Fruit fly (Drosophila melanogaster) whole organism, larva: ENCODE results near the gene Exn.

Source experiments
- noc ChIP-seq: fragments of 200-800 bp; sonication (Bioruptor generic); optimal IDR thresholded peaks from 3 replicates; lab custom pipeline; 2019; ENCODE audit warnings: missing biosample characterization, mild to moderate bottlenecking, missing genetic modification characterization, moderate library complexity

The Exn gene

DNA sequence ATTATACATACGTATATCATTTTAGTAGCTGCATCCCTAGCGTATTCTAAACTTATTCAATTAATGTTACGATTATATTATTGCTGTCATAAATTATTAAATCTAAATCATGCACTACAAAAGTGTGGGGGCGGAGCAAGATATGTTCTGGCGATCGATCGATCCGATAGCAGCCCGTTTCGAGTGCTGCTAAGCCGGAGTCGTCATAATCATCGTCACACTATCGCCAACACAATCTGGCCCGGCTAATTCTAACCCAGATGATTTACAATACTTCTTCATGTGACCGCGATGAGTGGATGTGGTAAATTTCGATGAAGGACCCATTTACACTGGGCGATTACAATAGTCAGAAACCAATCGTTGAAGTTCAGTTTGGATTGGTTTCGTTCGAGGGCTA lies 25.0 kb downstream of the Exn start:
- TF ChIP-seq noc (tag; lab: Kevin White, UChicago), result peak; percentile 1

DNA sequence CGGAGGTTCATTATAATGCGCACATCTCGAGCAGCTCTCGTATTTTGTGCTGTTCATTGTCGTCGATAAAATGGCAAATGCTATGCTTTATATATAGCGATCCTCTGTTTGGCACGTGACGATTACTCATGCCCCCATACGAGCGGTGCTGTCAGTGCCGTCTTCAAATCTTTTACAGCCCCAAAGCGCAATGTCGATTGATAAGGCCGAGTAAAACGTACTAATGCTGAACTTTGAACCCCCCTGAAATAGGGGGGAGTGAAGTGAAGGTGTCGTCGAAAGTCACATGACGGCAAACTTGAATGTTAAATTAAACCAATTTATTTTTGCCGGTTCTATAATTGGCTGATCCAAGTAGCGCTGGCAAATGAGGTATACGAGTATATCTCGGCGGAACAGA lies 30.5 kb downstream of the Exn start:
- no peak for TF ChIP-seq noc (tag; lab: Kevin White, UChicago)

DNA sequence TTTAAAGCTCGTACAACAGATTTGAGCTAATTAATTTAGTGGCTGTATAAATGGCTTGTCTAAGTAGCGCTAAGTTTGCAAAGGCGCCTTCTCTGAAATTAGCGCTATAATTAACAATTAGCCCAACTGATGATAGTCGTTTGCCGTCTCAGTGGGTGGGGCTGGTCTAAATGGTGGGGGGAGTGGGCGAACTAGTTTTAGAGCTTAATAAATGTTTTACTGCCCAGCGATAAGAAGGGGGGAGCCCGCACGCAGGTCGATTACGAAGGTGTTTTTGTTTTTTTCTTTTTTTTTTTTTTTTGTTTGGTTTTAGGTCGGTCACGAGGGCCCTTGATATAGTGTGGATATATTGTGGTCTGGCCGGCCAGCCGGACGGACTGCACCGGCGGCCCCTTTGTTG lies 31.2 kb downstream of the Exn start:
- no peak for TF ChIP-seq noc (tag; lab: Kevin White, UChicago)

DNA sequence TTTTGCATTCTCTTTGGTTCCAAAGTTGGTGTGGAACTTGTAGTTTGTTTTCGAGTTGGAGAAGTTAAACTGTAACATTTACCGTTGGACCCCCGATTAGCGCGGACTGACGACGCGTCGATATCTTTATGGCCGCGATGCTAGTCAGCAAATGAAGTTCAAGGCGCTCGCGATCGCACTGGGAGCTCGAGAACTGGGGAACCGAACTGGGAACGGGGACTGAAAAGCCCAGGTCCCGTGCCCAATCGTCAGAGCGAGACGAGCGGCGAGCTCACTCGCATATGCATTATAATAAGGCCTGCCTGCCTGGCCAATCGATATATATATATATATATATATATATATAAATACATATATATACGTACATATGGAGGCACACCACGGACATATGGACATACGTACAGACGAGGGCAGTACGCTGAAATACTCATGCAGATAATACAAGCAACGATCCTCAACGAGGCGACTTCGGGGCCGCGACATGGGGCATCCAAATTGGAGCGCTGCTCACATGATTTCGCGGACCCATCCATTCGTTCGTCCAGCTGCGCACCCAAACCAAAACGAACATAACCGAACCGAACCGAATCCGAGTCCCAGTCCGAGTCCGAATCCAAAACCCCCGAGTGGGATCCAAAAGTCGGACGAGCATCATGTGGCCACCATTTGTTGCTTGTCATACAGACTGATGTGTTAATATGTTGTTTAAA lies 32.5 kb downstream of the Exn start:
- no peak for TF ChIP-seq noc (tag; lab: Kevin White, UChicago)

DNA sequence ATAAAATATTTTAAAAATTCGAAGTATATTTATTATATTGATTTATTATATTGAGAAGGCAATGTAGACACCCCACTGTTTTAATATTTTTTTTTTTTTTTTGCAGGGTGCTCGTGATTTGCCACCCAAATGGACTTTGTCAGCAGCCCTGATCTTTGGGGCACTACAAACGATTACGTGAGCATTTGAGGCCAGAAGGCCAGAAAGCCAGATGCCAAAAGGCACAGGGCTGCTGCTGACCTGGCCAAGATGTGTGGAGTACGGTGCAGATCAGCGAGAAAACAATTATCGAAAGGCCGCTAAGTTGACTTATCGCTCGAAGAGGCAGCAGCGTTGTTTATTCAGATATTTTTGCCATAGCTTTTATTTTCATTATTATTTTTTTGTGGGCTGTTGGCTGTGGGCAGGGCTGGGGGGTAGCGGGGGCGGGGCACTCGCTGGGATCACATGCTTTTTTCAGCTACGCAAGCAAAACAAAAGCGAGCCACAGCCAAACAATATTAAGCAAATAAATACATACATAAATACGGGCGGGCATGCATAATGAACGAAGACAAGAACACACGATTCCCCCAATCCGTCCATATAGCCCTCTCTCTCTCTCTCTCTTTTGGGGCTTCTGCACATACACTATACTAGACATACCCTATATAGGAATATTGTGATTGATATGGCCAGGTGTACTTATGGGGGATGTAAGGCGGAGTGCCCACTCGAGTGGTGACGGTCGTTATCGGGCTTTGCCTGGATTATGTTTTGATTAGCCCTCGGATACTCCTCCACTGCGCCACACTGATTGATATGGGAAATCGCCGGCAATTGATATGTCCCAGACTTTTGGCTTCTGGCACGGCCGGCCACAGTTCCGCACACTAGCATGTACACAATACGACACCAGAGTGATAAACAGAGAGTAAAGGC lies 33.7 kb downstream of the Exn start:
- TF ChIP-seq noc (tag; lab: Kevin White, UChicago), result peak; percentile 22

DNA sequence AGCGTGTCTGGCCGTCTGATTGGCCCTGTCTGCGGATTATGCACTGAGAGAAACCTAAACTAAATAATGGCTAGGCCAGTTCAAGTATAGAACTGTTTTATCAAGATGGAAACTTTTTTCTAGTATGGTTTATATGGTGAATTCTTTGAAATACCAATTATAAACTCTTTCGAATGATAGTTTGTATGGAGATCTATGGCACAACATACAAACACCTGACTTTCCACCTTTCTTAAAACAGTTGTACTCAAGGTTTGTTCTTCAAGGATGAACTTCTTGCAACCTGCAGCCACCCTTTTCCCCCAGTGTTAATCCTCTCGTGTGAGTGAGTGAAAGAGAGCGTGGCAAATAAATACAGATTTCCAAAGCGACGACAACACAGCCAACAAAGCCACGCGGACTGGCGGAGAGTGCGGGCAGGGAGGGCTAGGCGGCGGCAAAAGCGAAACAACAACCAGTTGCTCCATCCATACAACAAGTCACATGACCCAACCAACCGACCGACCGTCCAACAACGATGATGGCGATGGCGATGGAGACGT lies 34.5 kb downstream of the Exn start:
- peak; percentile 75 for TF ChIP-seq noc (tag; lab: Kevin White, UChicago)

DNA sequence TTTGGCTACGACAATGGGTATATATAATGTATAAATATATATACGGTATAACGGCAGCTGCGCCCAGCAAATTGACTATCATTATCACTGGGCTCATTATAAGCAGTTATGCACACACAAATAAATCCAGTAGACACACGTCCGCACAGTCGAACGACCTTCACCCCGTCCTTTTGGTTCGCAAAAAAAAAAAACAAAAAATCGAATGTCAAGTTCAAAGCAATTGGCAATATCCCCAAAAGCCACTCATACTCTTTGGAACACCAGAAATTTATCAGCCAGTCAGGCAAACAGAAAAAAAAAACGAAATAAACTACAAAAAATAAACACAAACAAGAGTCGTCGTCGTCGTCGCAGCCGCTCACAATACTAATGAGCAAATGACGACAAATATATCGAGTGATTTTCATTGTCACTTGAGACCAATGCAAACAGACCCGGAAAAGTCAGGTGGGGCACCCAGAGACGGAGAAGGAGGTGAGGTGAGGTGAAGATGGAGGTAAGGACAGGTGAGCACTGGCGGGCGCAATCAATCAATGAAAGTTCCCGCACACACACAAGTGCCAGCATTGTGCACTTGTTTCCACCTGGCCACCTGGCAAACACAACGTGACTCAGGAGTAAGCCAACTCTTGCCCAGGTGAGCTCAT lies 35.1 kb downstream of the Exn start:
- no peak for TF ChIP-seq noc (tag; lab: Kevin White, UChicago)

DNA sequence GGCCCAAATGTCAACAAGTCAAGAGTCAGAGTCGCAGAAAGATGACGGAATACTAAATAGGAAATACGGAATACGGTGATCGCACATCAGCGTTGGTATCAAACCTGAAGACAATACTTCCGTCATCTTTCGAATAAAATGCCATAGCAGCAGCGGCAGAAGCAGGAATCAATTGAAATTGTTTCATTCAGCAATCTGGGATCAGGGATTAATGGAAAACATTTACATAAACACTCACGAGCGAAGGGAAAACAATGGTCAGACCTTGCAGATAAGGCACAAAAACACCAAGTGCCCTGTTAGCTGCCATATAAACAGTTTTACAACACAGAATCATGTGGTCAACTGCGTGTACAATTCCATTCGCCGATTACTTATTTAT lies 35.6 kb downstream of the Exn start:
- TF ChIP-seq noc (tag; lab: Kevin White, UChicago), result no peak

DNA sequence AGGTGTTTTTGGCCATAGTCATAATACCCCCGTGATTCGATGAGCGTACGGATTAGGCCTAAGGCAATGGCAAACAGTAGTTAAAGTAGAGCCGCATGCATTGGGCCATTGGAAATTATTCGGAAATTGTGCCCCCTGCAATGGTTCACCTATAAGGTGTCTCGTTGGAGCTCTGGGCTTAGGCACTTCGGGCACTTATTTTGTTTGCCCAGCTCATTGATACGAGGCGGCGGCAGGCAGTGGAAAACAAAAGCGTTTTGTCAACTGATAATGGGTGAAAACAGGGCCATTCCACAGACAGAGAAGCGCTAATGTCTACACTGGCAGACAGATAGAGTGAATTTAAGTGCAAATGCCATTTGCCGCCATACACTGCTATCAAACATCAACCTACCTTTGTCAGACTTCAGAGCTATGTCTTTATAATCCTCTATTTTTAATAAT lies 36.5 kb downstream of the Exn start:
- TF ChIP-seq noc (tag; lab: Kevin White, UChicago), result no peak

DNA sequence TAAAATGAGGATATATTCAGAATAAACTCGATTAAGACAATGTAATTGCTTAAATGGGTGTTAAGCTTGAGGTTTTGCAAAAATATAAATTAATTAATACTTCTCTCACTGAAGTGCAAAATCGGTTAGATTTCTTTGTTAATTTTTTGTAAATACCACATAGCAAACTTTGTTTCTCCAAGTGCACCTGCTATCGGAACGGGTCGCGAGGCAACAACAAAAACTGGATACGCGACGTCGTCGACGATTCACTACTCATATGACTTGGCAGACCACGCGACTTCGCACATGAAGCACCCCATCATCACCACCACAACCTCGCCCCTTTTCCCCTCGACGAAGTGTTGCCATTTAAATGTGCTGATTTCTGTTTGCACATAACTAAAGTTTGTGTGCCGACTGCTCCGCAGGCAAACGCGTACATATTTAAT lies 37.2 kb downstream of the Exn start:
- TF ChIP-seq noc (tag; lab: Kevin White, UChicago), result peak; percentile 67

DNA sequence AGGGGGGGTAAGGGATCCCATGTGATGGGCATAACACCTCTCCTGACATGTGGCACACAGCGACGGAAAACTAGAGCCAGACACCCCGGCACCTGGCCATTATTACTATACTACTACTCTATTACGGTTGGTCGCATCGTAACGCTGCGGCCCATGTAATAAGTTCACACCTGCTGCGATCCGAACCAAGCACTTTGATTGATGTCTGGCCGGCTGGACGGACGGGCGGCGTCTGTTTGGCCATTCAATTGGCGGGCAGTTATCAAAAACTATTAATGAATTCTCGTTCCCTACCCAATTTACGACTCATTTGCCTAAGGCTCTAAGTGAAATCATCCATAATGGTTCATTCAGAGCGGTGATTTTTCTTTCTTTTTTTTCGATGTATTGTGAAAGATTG lies 37.7 kb downstream of the Exn start:
- no peak for TF ChIP-seq noc (tag; lab: Kevin White, UChicago)

DNA sequence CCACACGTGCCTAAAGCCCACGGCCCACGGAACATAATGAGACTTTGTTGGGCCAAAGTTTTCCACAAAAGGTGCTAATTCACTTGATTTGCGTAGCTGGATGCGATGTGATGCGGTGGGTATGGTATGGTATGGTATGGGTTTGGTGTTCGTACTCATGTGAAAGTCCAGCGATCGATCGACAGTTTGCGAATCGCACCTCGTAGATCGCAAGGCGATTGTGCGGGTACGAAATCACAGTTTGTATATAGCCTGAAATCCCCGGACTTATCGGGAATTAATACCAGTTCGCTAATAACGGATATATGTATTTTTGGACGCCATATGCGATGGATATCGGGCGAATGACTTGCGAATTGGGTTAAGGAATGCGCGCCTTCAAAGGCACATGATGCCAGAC lies 38.1 kb downstream of the Exn start:
- TF ChIP-seq noc (tag; lab: Kevin White, UChicago), result no peak

DNA sequence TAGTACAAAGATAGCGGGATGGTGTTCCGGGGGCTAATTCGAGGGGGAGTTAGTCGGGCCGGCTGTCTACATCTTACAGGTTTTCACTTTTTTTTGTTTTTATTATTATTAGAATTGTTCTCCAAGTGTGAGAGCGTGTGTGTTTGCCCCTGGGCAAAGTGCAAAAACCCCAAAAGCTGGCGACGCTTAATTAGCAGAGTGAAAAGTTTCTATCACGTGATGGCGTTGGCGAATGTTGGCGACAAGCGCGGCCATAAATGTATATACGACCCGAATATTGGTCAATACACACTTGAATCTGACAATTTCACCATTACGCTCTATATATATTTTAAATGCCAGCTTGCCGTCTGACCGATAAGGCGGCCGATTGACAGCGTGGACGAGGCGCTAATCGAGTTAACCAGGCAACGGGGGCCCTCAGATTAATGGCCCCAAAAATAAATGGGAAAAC lies 39.1 kb downstream of the Exn start:
- peak; percentile 81 for TF ChIP-seq noc (tag; lab: Kevin White, UChicago)

DNA sequence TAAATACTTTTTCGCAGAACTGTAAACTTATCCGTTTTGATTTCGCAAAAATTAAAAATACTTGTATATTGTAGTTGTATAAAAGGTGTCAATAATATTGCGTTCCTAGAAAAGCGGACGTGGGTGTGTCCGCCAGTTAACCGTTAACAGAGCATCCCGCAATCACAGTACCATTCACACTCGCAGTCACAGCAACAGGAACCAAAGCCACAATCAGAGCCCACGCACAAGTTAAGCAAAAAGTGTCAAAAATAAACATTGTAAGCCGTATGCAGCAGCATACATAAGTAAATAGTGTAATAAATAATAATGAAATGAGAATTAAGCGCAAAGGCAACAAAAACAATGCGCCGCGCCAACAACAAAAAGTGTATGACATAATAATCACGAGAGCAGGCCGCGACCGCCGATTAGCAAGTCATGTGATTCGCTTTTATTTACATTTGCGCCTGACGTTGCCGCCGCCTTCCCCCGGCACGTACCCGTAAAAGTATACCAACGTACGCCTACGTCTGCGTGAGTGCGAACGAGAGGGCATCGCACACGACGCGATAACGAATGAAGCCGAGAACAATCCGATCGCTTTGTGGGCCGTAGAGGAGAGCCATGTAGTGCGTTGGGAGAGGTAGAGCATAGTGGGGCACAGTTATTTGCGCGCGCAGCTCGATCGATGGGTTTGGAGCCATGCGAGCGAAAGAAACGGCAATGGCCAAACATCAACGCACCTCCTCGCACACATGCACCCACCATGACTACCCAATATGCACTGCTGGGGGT lies 40.1 kb downstream of the Exn start:
- peak; percentile 91 for TF ChIP-seq noc (tag; lab: Kevin White, UChicago)
